Fruit fly (Drosophila melanogaster) whole organism, embryonic: Measurements from ENCODE around the gene Nlg2.

Source experiments
- CG10147 ChIP-seq: fragments of 200-800 bp; sonication (Bioruptor generic); optimal IDR thresholded peaks from 2 replicates; lab custom pipeline; 2019; ENCODE audit warnings: missing biosample characterization, mild to moderate bottlenecking, missing genetic modification characterization, moderate library complexity
- CG10462 ChIP-seq: fragments of 200-800 bp; sonication (Bioruptor generic); optimal IDR thresholded peaks from 2 replicates; lab custom pipeline; 2016; ENCODE audit warnings: missing biosample characterization, missing genetic modification characterization
- CG10979 ChIP-seq: fragments of 200-800 bp; sonication (Bioruptor generic); optimal IDR thresholded peaks from 2 replicates; lab custom pipeline; 2018; ENCODE audit warnings: missing biosample characterization, mild to moderate bottlenecking, missing genetic modification characterization, moderate library complexity
- CG11398 ChIP-seq: fragments of 200-800 bp; sonication (Bioruptor generic); optimal IDR thresholded peaks from 2 replicates; lab custom pipeline; 2016; ENCODE audit warnings: missing biosample characterization, missing genetic modification characterization
- CG11723 ChIP-seq: fragments of 200-800 bp; sonication (Bioruptor generic); optimal IDR thresholded peaks from 2 replicates; lab custom pipeline; 2017; ENCODE audit warnings: missing biosample characterization, mild to moderate bottlenecking, missing genetic modification characterization
- CG12104 ChIP-seq: fragments of 200-800 bp; sonication (Bioruptor generic); optimal IDR thresholded peaks from 3 replicates; lab custom pipeline; 2016; ENCODE audit warnings: missing biosample characterization, missing genetic modification characterization
- CG12769 ChIP-seq: fragments of 200-800 bp; sonication (Bioruptor generic); optimal IDR thresholded peaks from 2 replicates; lab custom pipeline; 2019; ENCODE audit warnings: missing biosample characterization, mild to moderate bottlenecking, missing genetic modification characterization, moderate library complexity
- CG13123 ChIP-seq: fragments of 200-800 bp; sonication (Bioruptor generic); optimal IDR thresholded peaks from 2 replicates; lab custom pipeline; 2016; ENCODE audit warnings: missing biosample characterization, missing genetic modification characterization
- CG14667 ChIP-seq: fragments of 200-800 bp; sonication (Bioruptor generic); IDR thresholded peaks from 2 replicates; pipeline ENCODE4 v1.3.6; 2022; ENCODE audit warnings: missing biosample characterization, missing genetic modification characterization
- CG16779 ChIP-seq: fragments of 200-800 bp; sonication (Bioruptor generic); IDR thresholded peaks from 2 replicates; pipeline ENCODE4 v1.3.6; 2022; ENCODE audit warnings: missing biosample characterization, missing genetic modification characterization
- CG17802 ChIP-seq: fragments of 200-800 bp; sonication (Bioruptor generic); optimal IDR thresholded peaks from 2 replicates; lab custom pipeline; 2018; ENCODE audit warnings: missing biosample characterization, mild to moderate bottlenecking, missing genetic modification characterization, moderate library complexity
- CG1792 ChIP-seq: fragments of 200-800 bp; sonication (Bioruptor generic); optimal IDR thresholded peaks from 2 replicates; lab custom pipeline; 2016; ENCODE audit warnings: missing biosample characterization, missing genetic modification characterization
- CG18011 ChIP-seq: fragments of 200-800 bp; sonication (Bioruptor generic); optimal IDR thresholded peaks from 2 replicates; lab custom pipeline; 2017; ENCODE audit warnings: missing biosample characterization, missing genetic modification characterization, mild to moderate bottlenecking, moderate library complexity, missing genotype
- CG18764 ChIP-seq: fragments of 200-800 bp; sonication (Bioruptor generic); optimal IDR thresholded peaks from 3 replicates; lab custom pipeline; 2016; ENCODE audit warnings: missing biosample characterization, missing genetic modification characterization
- CG31365 ChIP-seq: fragments of 200-800 bp; sonication (Bioruptor generic); optimal IDR thresholded peaks from 2 replicates; lab custom pipeline; 2018; ENCODE audit warnings: missing biosample characterization, mild to moderate bottlenecking, missing genetic modification characterization
- CG34376 ChIP-seq: fragments of 200-800 bp; sonication (Bioruptor generic); optimal IDR thresholded peaks from 2 replicates; lab custom pipeline; 2018; ENCODE audit warnings: missing biosample characterization, mild to moderate bottlenecking, missing genetic modification characterization
- CG6175 ChIP-seq: fragments of 200-800 bp; sonication (Bioruptor generic); IDR thresholded peaks from 3 replicates; pipeline ENCODE4 v1.3.6; 2022; ENCODE audit warnings: missing biosample characterization, missing genetic modification characterization
- CG6765 ChIP-seq: fragments of 200-800 bp; sonication (Bioruptor generic); optimal IDR thresholded peaks from 3 replicates; lab custom pipeline; 2017; ENCODE audit warnings: missing biosample characterization, mild to moderate bottlenecking, missing genetic modification characterization
- CG8765 ChIP-seq: fragments of 200-800 bp; sonication (Bioruptor generic); IDR thresholded peaks from 2 replicates; pipeline ENCODE4 v1.3.6; 2022; ENCODE audit warnings: missing biosample characterization, missing genetic modification characterization
- CG9437 ChIP-seq: fragments of 200-800 bp; sonication (Bioruptor generic); optimal IDR thresholded peaks from 2 replicates; lab custom pipeline; 2018; ENCODE audit warnings: missing biosample characterization, mild to moderate bottlenecking, missing genetic modification characterization
- CrebB ChIP-seq: fragments of 200-800 bp; sonication (Bioruptor generic); optimal IDR thresholded peaks from 3 replicates; lab custom pipeline; 2018; ENCODE audit warnings: missing biosample characterization, mild to moderate bottlenecking, missing genetic modification characterization
- Fer2 ChIP-seq: fragments of 200-800 bp; sonication (Bioruptor generic); optimal IDR thresholded peaks from 2 replicates; lab custom pipeline; 2018; ENCODE audit warnings: missing biosample characterization, mild to moderate bottlenecking, missing genetic modification characterization, moderate library complexity
- Gug ChIP-seq: fragments of 200-800 bp; sonication (Bioruptor generic); IDR thresholded peaks from 4 replicates; pipeline ENCODE4 v1.3.6; 2022; ENCODE audit warnings: missing biosample characterization, missing genetic modification characterization
- HLH3B ChIP-seq: fragments of 200-800 bp; sonication (Bioruptor generic); IDR thresholded peaks from 2 replicates; pipeline ENCODE4 v1.3.6; 2022; ENCODE audit warnings: missing biosample characterization, missing genetic modification characterization
- Mes4 ChIP-seq: fragments of 200-800 bp; sonication (Bioruptor generic); optimal IDR thresholded peaks from 2 replicates; lab custom pipeline; 2016; ENCODE audit warnings: missing biosample characterization, missing genetic modification characterization
- Sin3A ChIP-seq: fragments of >200 bp; optimal IDR thresholded peaks from 2 replicates; lab custom pipeline; 2018
- Ssrp ChIP-seq: fragments of 200-800 bp; sonication (Bioruptor generic); optimal IDR thresholded peaks from 2 replicates; lab custom pipeline; 2018; ENCODE audit warnings: missing biosample characterization, mild to moderate bottlenecking, missing genetic modification characterization, moderate library complexity
- Trl ChIP-seq, 3 experiments: fragments of >200 bp in 2 of 3; fragments of 200-800 bp in 1 of 3; sonication (Bioruptor generic) in 1 of 3; optimal IDR thresholded peaks; 2 replicates in 1 of 3; 3 replicates in 2 of 3; lab custom pipeline; 2016 to 2017; ENCODE audit warnings: missing biosample characterization in 1 of 3, missing genetic modification characterization in 1 of 3
- abd-A ChIP-seq: fragments of 200-800 bp; sonication (Bioruptor generic); optimal IDR thresholded peaks from 3 replicates; lab custom pipeline; 2019; ENCODE audit warnings: missing biosample characterization, mild to moderate bottlenecking, missing genetic modification characterization, moderate library complexity
- bbx ChIP-seq: fragments of 200-800 bp; sonication (Bioruptor generic); IDR thresholded peaks from 2 replicates; pipeline ENCODE4 v1.3.6; 2022; ENCODE audit warnings: missing biosample characterization, missing genetic modification characterization; ENCODE audit not compliant: partially characterized antibody
- ci ChIP-seq: fragments of 200-800 bp; sonication (Bioruptor generic); IDR thresholded peaks from 3 replicates; pipeline ENCODE4 v1.3.6; 2022; ENCODE audit warnings: missing biosample characterization, missing genetic modification characterization
- da ChIP-seq: fragments of 200-800 bp; sonication (Bioruptor generic); optimal IDR thresholded peaks from 2 replicates; lab custom pipeline; 2016; ENCODE audit warnings: missing biosample characterization, missing genetic modification characterization
- esg ChIP-seq: fragments of 200-800 bp; sonication (Bioruptor generic); conservative IDR thresholded peaks from 2 replicates; pipeline ENCODE4 v1.3.6; 2022; ENCODE audit warnings: missing biosample characterization, missing genetic modification characterization
- exex ChIP-seq: fragments of 200-800 bp; sonication (Bioruptor generic); optimal IDR thresholded peaks from 4 replicates; lab custom pipeline; 2018; ENCODE audit warnings: missing biosample characterization, mild to moderate bottlenecking, missing genetic modification characterization, moderate library complexity
- fd64A ChIP-seq: fragments of 200-800 bp; sonication (Bioruptor generic); optimal IDR thresholded peaks from 3 replicates; lab custom pipeline; 2018; ENCODE audit warnings: missing biosample characterization, mild to moderate bottlenecking, missing genetic modification characterization
- gfzf ChIP-seq: fragments of 200-800 bp; sonication (Bioruptor generic); optimal IDR thresholded peaks from 2 replicates; lab custom pipeline; 2016; ENCODE audit warnings: missing biosample characterization, mild to moderate bottlenecking, missing genetic modification characterization, moderate library complexity
- gt ChIP-seq: fragments of 200-800 bp; sonication (Bioruptor generic); IDR thresholded peaks from 2 replicates; pipeline ENCODE4 v1.3.6; 2022; ENCODE audit warnings: missing biosample characterization, missing genetic modification characterization
- her ChIP-seq: fragments of 200-800 bp; sonication (Bioruptor generic); optimal IDR thresholded peaks from 2 replicates; lab custom pipeline; 2016; ENCODE audit warnings: missing biosample characterization, missing genetic modification characterization
- knrl ChIP-seq: fragments of 200-800 bp; sonication (Bioruptor generic); IDR thresholded peaks from 3 replicates; pipeline ENCODE4 v1.3.6; 2022; ENCODE audit warnings: missing biosample characterization, missing genetic modification characterization; ENCODE audit not compliant: partially characterized antibody
- lov ChIP-seq, 2 experiments: fragments of 200-800 bp in 1 of 2; fragments of >200 bp in 1 of 2; sonication (Bioruptor generic) in 1 of 2; IDR thresholded peaks in 1 of 2; optimal IDR thresholded peaks in 1 of 2; 2 replicates in 1 of 2; 3 replicates in 1 of 2; pipeline versions ENCODE4 v1.3.6 to Lab custom; 2017 to 2022; ENCODE audit warnings: missing biosample characterization in 1 of 2, missing genetic modification characterization in 1 of 2
- mam ChIP-seq: fragments of 200-800 bp; sonication (Bioruptor generic); optimal IDR thresholded peaks from 3 replicates; lab custom pipeline; 2016; ENCODE audit warnings: missing biosample characterization, missing genetic modification characterization
- odd ChIP-seq: fragments of 200-800 bp; sonication (Bioruptor generic); optimal IDR thresholded peaks from 2 replicates; lab custom pipeline; 2017; ENCODE audit warnings: missing biosample characterization, mild to moderate bottlenecking, missing genetic modification characterization
- p53 ChIP-seq: fragments of 200-800 bp; sonication (Bioruptor generic); optimal IDR thresholded peaks from 2 replicates; lab custom pipeline; 2016; ENCODE audit warnings: missing biosample characterization, missing genetic modification characterization
- pfk ChIP-seq: fragments of 200-800 bp; sonication (Bioruptor generic); optimal IDR thresholded peaks from 2 replicates; lab custom pipeline; 2018; ENCODE audit warnings: missing biosample characterization, mild to moderate bottlenecking, missing genetic modification characterization, moderate library complexity
- repo ChIP-seq: fragments of 200-800 bp; sonication (Bioruptor generic); optimal IDR thresholded peaks from 2 replicates; lab custom pipeline; 2016; ENCODE audit warnings: missing biosample characterization, missing genetic modification characterization
- salm ChIP-seq: fragments of 200-800 bp; sonication (Bioruptor generic); optimal IDR thresholded peaks from 2 replicates; lab custom pipeline; 2018; ENCODE audit warnings: missing biosample characterization, mild to moderate bottlenecking, missing genetic modification characterization
- sc ChIP-seq, 3 experiments: fragments of >200 bp in 2 of 3; fragments of 200-800 bp in 1 of 3; sonication (Bioruptor generic) in 1 of 3; optimal IDR thresholded peaks; 2 replicates in 2 of 3; 3 replicates in 1 of 3; lab custom pipeline; 2017; ENCODE audit warnings: mild to moderate bottlenecking in 1 of 3, missing biosample characterization in 1 of 3, missing genetic modification characterization in 1 of 3, missing genetic modification reagents in 1 of 3
- sisA ChIP-seq: fragments of 200-800 bp; sonication (Bioruptor generic); IDR thresholded peaks from 2 replicates; pipeline ENCODE4 v1.3.6; 2022; ENCODE audit warnings: missing biosample characterization, missing genetic modification characterization
- stc ChIP-seq: fragments of 200-800 bp; sonication (Bioruptor generic); IDR thresholded peaks from 2 replicates; pipeline ENCODE4 v1.3.6; 2022; ENCODE audit warnings: missing biosample characterization, missing genetic modification characterization
- sug ChIP-seq: fragments of 200-800 bp; optimal IDR thresholded peaks from 2 replicates; lab custom pipeline; 2019; ENCODE audit warnings: missing biosample characterization, mild to moderate bottlenecking, missing genetic modification characterization, moderate library complexity
- trh ChIP-seq: fragments of 200-800 bp; sonication (Bioruptor generic); optimal IDR thresholded peaks from 2 replicates; lab custom pipeline; 2016; ENCODE audit warnings: missing biosample characterization, missing genetic modification characterization

The Nlg2 gene

DNA sequence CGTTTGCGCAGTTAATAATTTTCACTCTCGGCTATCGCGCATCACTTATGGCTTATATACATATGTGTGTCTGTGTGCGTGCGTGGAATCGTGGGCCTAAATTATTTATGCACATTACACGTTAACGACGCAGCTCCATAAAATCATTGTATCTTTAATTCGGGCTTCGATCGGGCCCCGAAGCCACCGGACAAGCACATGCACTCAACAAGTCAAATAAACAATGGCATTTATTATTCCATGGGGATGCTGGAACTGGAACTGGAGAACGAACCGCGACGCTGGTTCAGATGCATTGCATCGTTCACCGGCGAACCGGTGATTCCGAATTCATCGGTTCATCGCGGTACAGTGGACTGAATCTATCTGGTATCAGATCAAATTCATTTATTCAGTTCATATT is 73.8 kb downstream of the Nlg2 start, which contains the start of gene ihog (continued):
- no peak for TF ChIP-seq Ssrp (tag; lab: Kevin White, UChicago)
- TF ChIP-seq CG1792 = no peak
- no peak for TF ChIP-seq gt (GFP tag; lab: Robert Waterston, UW)
- no peak for TF ChIP-seq CG11398
- no peak for TF ChIP-seq CG12104 (GFP tag; lab: Kevin White, UChicago)
- no peak for TF ChIP-seq CG11723 (GFP tag; lab: Kevin White, UChicago)
- no peak for TF ChIP-seq sisA (GFP tag; lab: Robert Waterston, UW)
- TF ChIP-seq repo (GFP tag; lab: Kevin White, UChicago) = no peak
- TF ChIP-seq CG9437 = no peak
- TF ChIP-seq gfzf (GFP tag; lab: Kevin White, UChicago) = no peak
- TF ChIP-seq CG10147 = no peak
- no peak for TF ChIP-seq CG13123 (GFP tag; lab: Kevin White, UChicago)
- peak; percentile 72 for TF ChIP-seq bbx (GFP tag; lab: Robert Waterston, UW)
- no peak for TF ChIP-seq fd64A (GFP tag; lab: Kevin White, UChicago)
- no peak for TF ChIP-seq CG18764 (GFP tag; lab: Kevin White, UChicago)
- TF ChIP-seq HLH3B (GFP tag; lab: Robert Waterston, UW) = no peak
- peak; percentile 14 for TF ChIP-seq CG10979
- no peak for TF ChIP-seq trh (GFP tag; lab: Kevin White, UChicago)
- TF ChIP-seq sc (optimal IDR thresholded peaks at IDR 0.05; lab: Kevin White, UChicago) = no peak
- no peak for TF ChIP-seq sc (GFP tag; optimal IDR thresholded peaks at IDR 0.05; lab: Kevin White, UChicago)
- TF ChIP-seq sug (tag; lab: Kevin White, UChicago) = no peak
- peak; percentile 81 for TF ChIP-seq pfk (GFP tag; lab: Kevin White, UChicago)
- no peak for TF ChIP-seq Mes4 (GFP tag; lab: Kevin White, UChicago)
- no peak for TF ChIP-seq CG18011 (GFP tag; lab: Kevin White, UChicago)
- no peak for TF ChIP-seq Sin3A (lab: Kevin White, UChicago)
- no peak for TF ChIP-seq p53
- no peak for TF ChIP-seq da (GFP tag; lab: Kevin White, UChicago)
- no peak for TF ChIP-seq CG6175 (GFP tag; lab: Robert Waterston, UW)
- no peak for TF ChIP-seq esg
- TF ChIP-seq CG6765 (GFP tag; lab: Kevin White, UChicago) = no peak
- peak; percentile 39; the same call in 1 of the 3 replicates for TF ChIP-seq ci (GFP tag; lab: Robert Waterston, UW)
- TF ChIP-seq CG34376 (GFP tag; lab: Kevin White, UChicago) = peak; percentile 4
- no peak for TF ChIP-seq her (GFP tag; lab: Kevin White, UChicago)
- TF ChIP-seq CrebB (tag; lab: Kevin White, UChicago) = peak; percentile 10
- no peak for TF ChIP-seq CG16779 (GFP tag; lab: Robert Waterston, UW)
- peak; percentile 66; the same call in 2 of the 3 replicates for TF ChIP-seq knrl
- no peak for TF ChIP-seq CG8765 (GFP tag; lab: Robert Waterston, UW)
- TF ChIP-seq CG14667 = no peak
- no peak for TF ChIP-seq CG10462
- no peak for TF ChIP-seq CG12769
- TF ChIP-seq exex (tag; lab: Kevin White, UChicago) = no peak
- no peak for TF ChIP-seq CG17802 (tag; lab: Kevin White, UChicago)
- TF ChIP-seq salm = no peak
- TF ChIP-seq lov (optimal IDR thresholded peaks at IDR 0.05; lab: Kevin White, UChicago) = no peak
- no peak for TF ChIP-seq lov (GFP tag; IDR thresholded peaks at IDR 0.05; lab: Robert Waterston, UW)
- no peak for TF ChIP-seq Trl (optimal IDR thresholded peaks at IDR 0.05; lab: Kevin White, UChicago)
- TF ChIP-seq Trl (GFP tag; optimal IDR thresholded peaks at IDR 0.05; lab: Kevin White, UChicago) = no peak
- TF ChIP-seq mam (GFP tag; lab: Kevin White, UChicago) = no peak
- no peak for TF ChIP-seq Fer2 (tag; lab: Kevin White, UChicago)
- no peak for TF ChIP-seq abd-A
- TF ChIP-seq Gug (GFP tag; lab: Robert Waterston, UW) = no peak
- no peak for TF ChIP-seq CG31365
- no peak for TF ChIP-seq odd (GFP tag; lab: Kevin White, UChicago)
- TF ChIP-seq stc = no peak
